Fruit fly (Drosophila melanogaster) Kc167 (cell line): Measurements from ENCODE around the gene Spn28Db.

Source experiments
- Sin3A ChIP-seq: fragments of >200 bp; optimal IDR thresholded peaks from 2 replicates; lab custom pipeline; 2018; ENCODE audit warnings: missing external identifiers
- h ChIP-seq: fragments of >200 bp; optimal IDR thresholded peaks from 3 replicates; lab custom pipeline; 2018; ENCODE audit warnings: missing external identifiers
- insv ChIP-seq: fragments of >200 bp; optimal IDR thresholded peaks from 3 replicates; lab custom pipeline; 2018; ENCODE audit warnings: missing external identifiers
- psq ChIP-seq: fragments of >200 bp; optimal IDR thresholded peaks from 2 replicates; lab custom pipeline; 2017; ENCODE audit warnings: missing external identifiers
- ttk ChIP-seq: sonication (Bioruptor generic); optimal IDR thresholded peaks from 2 replicates; lab custom pipeline; 2017; ENCODE audit warnings: missing external identifiers

dm6 chr2L:7899108-7899507 lies 8.6 kb upstream of the Spn28Db start:
- TF ChIP-seq Sin3A (lab: Kevin White, UChicago) (no peak), psq (lab: Kevin White, UChicago) (no peak), h (no peak), ttk (no peak), insv (lab: Kevin White, UChicago) (no peak)
